Worm (Caenorhabditis elegans) whole organism, mixed stage, embryonic: ENCODE data around the gene cul-5.

Experiments used
- M03D4.4 ChIP-seq: sonication (generic microtip); optimal IDR thresholded peaks from 2 replicates; lab custom pipeline; 2017; ENCODE audit warnings: mild to moderate bottlenecking, missing genetic modification characterization, missing compliant biosample characterization
- blmp-1 ChIP-seq: fragments of 150-350 bp; optimal IDR thresholded peaks from 2 replicates; lab custom pipeline; 2014; ENCODE audit warnings: missing biosample characterization, missing genetic modification characterization
- ceh-39 ChIP-seq: fragments of 150-350 bp; optimal IDR thresholded peaks from 2 replicates; lab custom pipeline; 2014; ENCODE audit warnings: missing biosample characterization, missing genetic modification characterization
- ceh-43 ChIP-seq: fragments of 200-800 bp; sonication (Bioruptor generic); optimal IDR thresholded peaks from 2 replicates; lab custom pipeline; 2018; ENCODE audit warnings: mild to moderate bottlenecking, missing genetic modification characterization, moderate library complexity, missing compliant biosample characterization
- ceh-83 ChIP-seq: fragments of 200-800 bp; sonication (Bioruptor generic); optimal IDR thresholded peaks from 2 replicates; lab custom pipeline; 2018; ENCODE audit warnings: mild to moderate bottlenecking, missing genetic modification characterization, missing compliant biosample characterization
- ces-1 ChIP-seq: fragments of 150-350 bp; optimal IDR thresholded peaks from 2 replicates; lab custom pipeline; 2014; ENCODE audit warnings: missing biosample characterization, missing genetic modification reagents, missing genetic modification characterization
- cnd-1 ChIP-seq: fragments of 200-800 bp; sonication (Bioruptor generic); optimal IDR thresholded peaks from 2 replicates; lab custom pipeline; 2018; ENCODE audit warnings: mild to moderate bottlenecking, missing genetic modification characterization, missing compliant biosample characterization
- drap-1 ChIP-seq: fragments of 200-800 bp; sonication (Bioruptor generic); optimal IDR thresholded peaks from 3 replicates; lab custom pipeline; 2018; ENCODE audit warnings: mild to moderate bottlenecking, missing genetic modification characterization, missing compliant biosample characterization
- elt-1 ChIP-seq: sonication (generic microtip); optimal IDR thresholded peaks from 2 replicates; lab custom pipeline; 2017; ENCODE audit warnings: missing genetic modification characterization, mild to moderate bottlenecking, missing compliant biosample characterization, antibody characterized with exemption, moderate library complexity, borderline replicate concordance; ENCODE audit not compliant: insufficient read depth
- flh-1 ChIP-seq: fragments of 200-800 bp; sonication (Bioruptor generic); optimal IDR thresholded peaks from 2 replicates; lab custom pipeline; 2018; ENCODE audit warnings: mild to moderate bottlenecking, missing genetic modification characterization, moderate library complexity, missing compliant biosample characterization
- hlh-1 ChIP-seq: fragments of 150-350 bp; optimal IDR thresholded peaks from 2 replicates; lab custom pipeline; 2014; ENCODE audit warnings: missing biosample characterization, missing genetic modification reagents, missing genetic modification characterization
- lin-13 ChIP-seq: fragments of 150-350 bp; optimal IDR thresholded peaks from 2 replicates; lab custom pipeline; 2014; ENCODE audit warnings: missing biosample characterization, missing genetic modification characterization
- lin-32 ChIP-seq: fragments of 200-800 bp; sonication (Bioruptor generic); optimal IDR thresholded peaks from 2 replicates; lab custom pipeline; 2018; ENCODE audit warnings: mild to moderate bottlenecking, missing genetic modification characterization, missing compliant biosample characterization
- lsy-2 ChIP-seq: fragments of 150-350 bp; optimal IDR thresholded peaks from 2 replicates; lab custom pipeline; 2014; ENCODE audit warnings: missing biosample characterization, missing genetic modification characterization
- mab-5 ChIP-seq: fragments of 150-350 bp; optimal IDR thresholded peaks from 2 replicates; lab custom pipeline; 2014; ENCODE audit warnings: missing biosample characterization, missing genetic modification characterization
- mep-1 ChIP-seq: fragments of 150-350 bp; optimal IDR thresholded peaks from 2 replicates; lab custom pipeline; 2017; ENCODE audit warnings: missing biosample characterization, missing genetic modification reagents, missing genetic modification characterization, inconsistent platforms
- mls-2 ChIP-seq: sonication (generic microtip); optimal IDR thresholded peaks from 2 replicates; lab custom pipeline; 2016; ENCODE audit warnings: mild to moderate bottlenecking, missing genetic modification characterization, moderate library complexity, missing compliant biosample characterization
- nhr-12 ChIP-seq: fragments of 150-350 bp; optimal IDR thresholded peaks from 2 replicates; lab custom pipeline; 2014; ENCODE audit warnings: missing biosample characterization, missing genetic modification characterization
- nhr-2 ChIP-seq: fragments of 150-350 bp; optimal IDR thresholded peaks from 2 replicates; lab custom pipeline; 2014; ENCODE audit warnings: missing biosample characterization, missing genetic modification characterization
- nhr-237 ChIP-seq: fragments of 150-350 bp; optimal IDR thresholded peaks from 2 replicates; lab custom pipeline; 2014; ENCODE audit warnings: missing biosample characterization, missing genetic modification characterization
- nhr-28 ChIP-seq: fragments of 150-350 bp; optimal IDR thresholded peaks from 2 replicates; lab custom pipeline; 2014; ENCODE audit warnings: missing biosample characterization, missing genetic modification characterization
- nhr-76 ChIP-seq: sonication (generic microtip); optimal IDR thresholded peaks from 2 replicates; lab custom pipeline; 2017; ENCODE audit warnings: missing biosample characterization, missing genetic modification characterization
- pha-4 ChIP-seq: fragments of 150-350 bp; optimal IDR thresholded peaks from 2 replicates; lab custom pipeline; 2018; ENCODE audit warnings: missing biosample characterization, missing genetic modification reagents, missing genetic modification characterization
- snpc-4 ChIP-seq: fragments of 150-350 bp; optimal IDR thresholded peaks from 2 replicates; lab custom pipeline; 2014; ENCODE audit warnings: missing biosample characterization, missing genetic modification characterization
- sptf-1 ChIP-seq: sonication (generic microtip); optimal IDR thresholded peaks from 2 replicates; lab custom pipeline; 2017; ENCODE audit warnings: mild to moderate bottlenecking, missing genetic modification characterization, moderate library complexity, missing compliant biosample characterization
- tbx-8 ChIP-seq: fragments of 200-800 bp; sonication (Bioruptor generic); optimal IDR thresholded peaks from 2 replicates; lab custom pipeline; 2018; ENCODE audit warnings: mild to moderate bottlenecking, missing genetic modification characterization, moderate library complexity, missing compliant biosample characterization
- unc-120 ChIP-seq: sonication (generic microtip); optimal IDR thresholded peaks from 2 replicates; lab custom pipeline; 2017; ENCODE audit warnings: missing genetic modification characterization, missing compliant biosample characterization; ENCODE audit not compliant: poor library complexity, severe bottlenecking
- unc-62 ChIP-seq: fragments of 150-350 bp; optimal IDR thresholded peaks from 2 replicates; lab custom pipeline; 2014; ENCODE audit warnings: missing biosample characterization, missing genetic modification reagents, missing genetic modification characterization
- ztf-11 ChIP-seq: fragments of 150-350 bp; optimal IDR thresholded peaks from 2 replicates; lab custom pipeline; 2014; ENCODE audit warnings: missing biosample characterization, missing genetic modification characterization

The cul-5 gene

ce11 chrV:10148352-10148751, 31.0 kb upstream of the cul-5 start, which contains the start of gene srsx-26:
srsx-26 (plus strand) TSS chrV:10148652.
- TF ChIP-seq drap-1 (no peak), unc-62 (GFP tag; lab: Kevin White, UChicago) (no peak), unc-120 (tag; lab: Kevin White, UChicago) (no peak), sptf-1 (tag; lab: Kevin White, UChicago) (no peak), cnd-1 (tag; lab: Kevin White, UChicago) (no peak)

ce11 chrV:10149728-10150127, 29.6 kb upstream of the cul-5 start, which contains the start of gene srsx-27:
srsx-27 (plus strand) TSS chrV:10150028.
- no peak for TF ChIP-seq M03D4.4 (tag; lab: Kevin White, UChicago)
- TF ChIP-seq snpc-4 (tag; lab: Kevin White, UChicago) = no peak
- TF ChIP-seq ceh-43 = no peak
- TF ChIP-seq sptf-1 (tag; lab: Kevin White, UChicago) = no peak
- no peak for TF ChIP-seq nhr-76 (tag; lab: Kevin White, UChicago)
- no peak for TF ChIP-seq nhr-28 (tag; lab: Kevin White, UChicago)
- no peak for TF ChIP-seq mab-5
- TF ChIP-seq elt-1 (tag; lab: Kevin White, UChicago) = no peak
- TF ChIP-seq cnd-1 (tag; lab: Kevin White, UChicago) = no peak
- no peak for TF ChIP-seq nhr-2 (tag; lab: Kevin White, UChicago)

- no peak for TF ChIP-seq nhr-28 (tag; lab: Kevin White, UChicago)
- no peak for TF ChIP-seq tbx-8 (GFP tag; lab: Kevin White, UChicago)
- no peak for TF ChIP-seq mls-2 (tag; lab: Kevin White, UChicago)
- TF ChIP-seq nhr-2 (tag; lab: Kevin White, UChicago) = no peak
- TF ChIP-seq ceh-39 (tag; lab: Kevin White, UChicago) = no peak
- TF ChIP-seq mab-5 = no peak
- no peak for TF ChIP-seq mep-1 (tag; lab: Kevin White, UChicago)
- no peak for TF ChIP-seq ces-1 (GFP tag; lab: Kevin White, UChicago)
- TF ChIP-seq nhr-12 (tag; lab: Kevin White, UChicago) = no peak
- TF ChIP-seq ceh-43 = no peak
- TF ChIP-seq lin-32 (GFP tag; lab: Kevin White, UChicago) = no peak
- TF ChIP-seq snpc-4 (tag; lab: Kevin White, UChicago) = no peak
- TF ChIP-seq ceh-83 (GFP tag; lab: Kevin White, UChicago) = no peak
- no peak for TF ChIP-seq lsy-2 (tag; lab: Kevin White, UChicago)
Observed at ce11 chrV:10152278-10152677, 27.1 kb upstream of the cul-5 start, which contains the start of gene srsx-28. srsx-28 (plus strand) TSS chrV:10152578.

- TF ChIP-seq unc-62 (GFP tag; lab: Kevin White, UChicago) = no peak
- no peak for TF ChIP-seq drap-1
- TF ChIP-seq ceh-43 = no peak
- no peak for TF ChIP-seq nhr-12 (tag; lab: Kevin White, UChicago)
- no peak for TF ChIP-seq lin-32 (GFP tag; lab: Kevin White, UChicago)
- TF ChIP-seq pha-4 (tag; lab: Kevin White, UChicago) = no peak
Observed at ce11 chrV:10153076-10153475, 26.3 kb upstream of the cul-5 start.

ce11 chrV:10154698-10155097, 24.6 kb upstream of the cul-5 start, which contains the start of gene srsx-29:
srsx-29 (plus strand) TSS chrV:10154998.
- TF ChIP-seq mab-5 = no peak
- no peak for TF ChIP-seq ceh-39 (tag; lab: Kevin White, UChicago)
- no peak for TF ChIP-seq nhr-76 (tag; lab: Kevin White, UChicago)
- TF ChIP-seq ztf-11 = no peak
- TF ChIP-seq lsy-2 (tag; lab: Kevin White, UChicago) = no peak
- no peak for TF ChIP-seq lin-32 (GFP tag; lab: Kevin White, UChicago)
- no peak for TF ChIP-seq nhr-237 (tag; lab: Kevin White, UChicago)
- TF ChIP-seq hlh-1 (tag; lab: Kevin White, UChicago) = no peak
- no peak for TF ChIP-seq unc-120 (tag; lab: Kevin White, UChicago)
- no peak for TF ChIP-seq nhr-28 (tag; lab: Kevin White, UChicago)
- TF ChIP-seq ceh-43 = no peak
- TF ChIP-seq lin-13 = no peak
- TF ChIP-seq blmp-1 (tag; lab: Kevin White, UChicago) = no peak
- TF ChIP-seq mep-1 (tag; lab: Kevin White, UChicago) = no peak
- no peak for TF ChIP-seq elt-1 (tag; lab: Kevin White, UChicago)
- TF ChIP-seq flh-1 (GFP tag; lab: Kevin White, UChicago) = no peak
- TF ChIP-seq, all 35 proteins: peak for 0
